Fruit fly (Drosophila melanogaster): ENCODE results near the gene CG1764.

DNA sequence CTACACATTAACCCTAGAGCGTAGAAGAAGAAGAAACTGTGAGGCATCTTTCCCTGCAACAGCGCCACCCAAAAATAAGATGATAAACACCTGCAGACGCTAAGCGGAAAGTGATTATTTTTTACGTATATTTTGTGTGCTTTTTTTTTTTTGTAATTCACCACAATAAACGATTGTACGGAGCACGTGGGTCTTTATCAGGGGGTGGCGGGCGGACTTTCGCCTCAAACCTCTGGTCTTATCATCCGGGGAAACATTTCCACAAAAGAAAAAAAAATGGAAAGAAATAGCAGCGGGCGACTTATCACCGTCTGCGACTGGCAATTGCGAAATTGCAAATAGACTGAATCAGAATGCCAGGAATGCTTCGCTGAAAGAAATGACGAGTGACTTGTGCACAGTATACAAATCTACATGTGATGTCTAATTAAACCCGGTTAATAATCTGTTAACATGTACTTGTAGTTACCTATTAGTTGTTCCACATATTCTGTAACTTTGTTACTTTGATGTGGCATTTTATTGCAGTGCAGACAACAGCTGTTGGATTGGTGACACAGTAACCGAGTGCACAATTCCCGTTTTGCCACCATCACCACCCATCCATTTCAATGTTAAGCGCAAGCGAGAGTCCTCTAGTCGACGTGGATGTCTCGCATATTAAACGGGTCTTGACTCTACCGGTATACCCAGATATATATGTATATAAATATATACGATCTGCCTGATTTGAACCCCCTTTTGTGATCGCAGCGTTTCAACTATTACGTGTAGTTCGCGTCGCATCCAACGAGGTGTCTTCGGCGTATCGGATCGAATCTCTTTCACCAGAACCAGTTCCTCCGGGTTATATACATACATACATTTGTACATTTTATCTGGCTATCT, 29.8 kb upstream of the CG1764 start:
- peak; percentile 76 for TF ChIP-seq CG10631 (GFP tag; optimal IDR thresholded peaks at IDR 0.05)
- peak; percentile 86 for TF ChIP-seq Sox102F (GFP tag; optimal IDR thresholded peaks at IDR 0.05)
- TF ChIP-seq CG4318 (GFP tag; optimal IDR thresholded peaks at IDR 0.05), result peak; percentile 83
- TF ChIP-seq achi (GFP tag; optimal IDR thresholded peaks at IDR 0.05), result peak; percentile 79
- peak; percentile 86 for TF ChIP-seq CG6276 (GFP tag; optimal IDR thresholded peaks at IDR 0.05)
- TF ChIP-seq CG9139 (GFP tag; optimal IDR thresholded peaks at IDR 0.05), result peak; percentile 2
- TF ChIP-seq Eip75B (GFP tag; optimal IDR thresholded peaks at IDR 0.05), result peak; percentile 89
- peak; percentile 82 for TF ChIP-seq CG6792 (GFP tag; optimal IDR thresholded peaks at IDR 0.05)
